Worm (Caenorhabditis elegans) whole organism, late embryonic: ENCODE measurements around the gene ugt-34.

Source experiments
- ama-1 ChIP-seq: fragments of 150-350 bp; optimal IDR thresholded peaks from 2 replicates; lab custom pipeline; 2014
- fax-1 ChIP-seq: sonication (generic microtip); optimal IDR thresholded peaks from 2 replicates; lab custom pipeline; 2016; ENCODE audit warnings: missing genotype, missing genetic modification characterization, missing compliant biosample characterization
- fkh-10 ChIP-seq: fragments of 150-350 bp; optimal IDR thresholded peaks from 2 replicates; lab custom pipeline; 2014; ENCODE audit warnings: missing biosample characterization, missing genetic modification reagents, missing genetic modification characterization
- hlh-30 ChIP-seq: sonication (generic microtip); optimal IDR thresholded peaks from 2 replicates; lab custom pipeline; 2017; ENCODE audit warnings: antibody characterized with exemption, missing genetic modification characterization, missing compliant biosample characterization; ENCODE audit not compliant: insufficient read depth
- pqm-1 ChIP-seq: sonication (generic microtip); optimal IDR thresholded peaks from 2 replicates; lab custom pipeline; 2016; ENCODE audit warnings: missing genetic modification characterization, missing compliant biosample characterization
- sdc-2 ChIP-seq: sonication (generic microtip); optimal IDR thresholded peaks from 2 replicates; lab custom pipeline; 2016; ENCODE audit warnings: missing genotype, missing genetic modification characterization, missing compliant biosample characterization
- tbx-2 ChIP-seq: sonication (generic microtip); optimal IDR thresholded peaks from 2 replicates; lab custom pipeline; 2016; ENCODE audit warnings: missing genetic modification characterization, missing compliant biosample characterization
- unc-3 ChIP-seq, 2 experiments: fragments of 200-800 bp in 1 of 2; sonication (Bioruptor generic) in 1 of 2; sonication (generic microtip) in 1 of 2; conservative IDR thresholded peaks in 1 of 2; optimal IDR thresholded peaks in 1 of 2; 2 replicates each; pipeline versions ENCODE4 v1.3.6 to Lab custom; 2016 to 2022; ENCODE audit warnings: missing compliant biosample characterization in 2 of 2, missing genetic modification characterization in 2 of 2, missing genetic modification reagents in 1 of 2
- unc-42 ChIP-seq: sonication (generic microtip); optimal IDR thresholded peaks from 2 replicates; lab custom pipeline; 2016; ENCODE audit warnings: missing genotype, missing genetic modification characterization, missing compliant biosample characterization

DNA sequence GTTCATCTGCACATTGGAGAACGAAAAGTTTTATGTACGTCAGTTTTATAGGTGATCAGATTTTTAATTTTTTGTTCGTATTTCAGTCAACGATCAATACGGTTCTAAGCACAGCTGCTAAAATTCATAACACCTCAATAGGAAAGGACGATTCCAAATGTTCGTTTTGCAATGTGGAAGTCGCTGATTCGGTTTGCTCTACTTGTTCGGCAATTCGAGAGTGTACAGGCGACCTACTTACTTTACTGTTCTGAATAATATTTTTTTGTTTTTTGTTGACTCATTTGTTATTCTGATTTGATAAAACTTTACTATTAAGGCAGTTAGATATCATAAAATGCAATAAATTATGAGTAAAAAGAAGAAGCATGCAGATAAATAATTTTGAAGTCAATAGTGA is 2.6 kb upstream of the ugt-34 start:
- TF ChIP-seq unc-3 (GFP tag; conservative IDR thresholded peaks at IDR 0.05; lab: Robert Waterston, UW) (no peak), unc-3 (tag; optimal IDR thresholded peaks at IDR 0.05; lab: Kevin White, UChicago) (no peak), ama-1 (lab: Kevin White, UChicago) (no peak), fax-1 (no peak), tbx-2 (tag; lab: Kevin White, UChicago) (no peak), sdc-2 (tag; lab: Kevin White, UChicago) (no peak), fkh-10 (GFP tag; lab: Kevin White, UChicago) (no peak), pqm-1 (tag; lab: Kevin White, UChicago) (no peak), hlh-30 (tag; lab: Kevin White, UChicago) (no peak), unc-42 (tag; lab: Kevin White, UChicago) (no peak)
